Fruit fly (Drosophila melanogaster): ENCODE measurements around the gene CG15317.

dm6 chrX:9577338-9577644 lies 20.9 kb upstream of the CG15317 start:
- TF ChIP-seq Jarid2 (GFP tag; optimal IDR thresholded peaks at IDR 0.05) = no peak
- no peak for TF ChIP-seq CG2129 (GFP tag; IDR thresholded peaks at IDR 0.05; ENCODE audit: partially characterized antibody)
- no peak for TF ChIP-seq tio (GFP tag; optimal IDR thresholded peaks at IDR 0.05)

All from whole organism, embryonic.